Worm (Caenorhabditis elegans): ENCODE measurements around the gene C25A8.2.

ce11 chrIV:6970271-6970670 is 39.4 kb upstream of the C25A8.2 start, which contains the start of gene ZK381.8:
- TF ChIP-seq unc-55 (GFP tag; optimal IDR thresholded peaks at IDR 0.05), result no peak
- no peak for TF ChIP-seq pros-1 (tag; optimal IDR thresholded peaks at IDR 0.05)
- no peak for TF ChIP-seq nhr-11 (tag; optimal IDR thresholded peaks at IDR 0.05)
- no peak for TF ChIP-seq ama-1 (optimal IDR thresholded peaks at IDR 0.05)
- TF ChIP-seq pha-4 (tag; optimal IDR thresholded peaks at IDR 0.05), result no peak
- no peak for TF ChIP-seq dve-1 (tag; optimal IDR thresholded peaks at IDR 0.05)
- TF ChIP-seq hlh-8 (tag; optimal IDR thresholded peaks at IDR 0.05), result no peak
- no peak for TF ChIP-seq ceh-30 (tag; optimal IDR thresholded peaks at IDR 0.05)
- no peak for TF ChIP-seq sox-4 (tag; optimal IDR thresholded peaks at IDR 0.05)
- no peak for TF ChIP-seq ref-2 (tag; optimal IDR thresholded peaks at IDR 0.05)
- TF ChIP-seq fkh-10 (GFP tag; optimal IDR thresholded peaks at IDR 0.05), result no peak
- TF ChIP-seq eyg-1 (tag; optimal IDR thresholded peaks at IDR 0.05), result no peak

Data from whole organism, late embryonic.